Worm (Caenorhabditis elegans): ENCODE results near the gene sdz-33.

The sdz-33 gene

DNA sequence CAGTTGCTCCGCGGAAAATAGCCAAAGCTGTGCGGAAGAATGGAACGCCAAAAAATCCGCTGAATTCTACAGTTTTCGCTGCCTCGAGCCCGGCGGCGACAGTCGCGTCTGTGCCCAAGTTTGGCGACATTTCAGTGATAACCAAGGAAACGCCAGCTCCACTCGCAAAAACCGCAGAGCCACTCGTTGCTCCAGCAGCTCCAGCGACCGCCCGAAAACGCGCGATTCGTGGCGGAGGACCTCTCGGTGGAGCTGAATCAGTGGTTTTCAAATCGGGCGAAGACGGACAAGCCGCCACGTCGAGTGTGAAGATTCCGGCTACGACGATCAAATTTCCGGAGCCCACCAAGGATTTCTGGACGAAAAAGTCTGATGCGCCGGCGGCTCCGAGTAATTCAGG is 9.0 kb downstream of the sdz-33 start:
- no peak for TF ChIP-seq ceh-31 (tag; optimal IDR thresholded peaks at IDR 0.05)
- no peak for TF ChIP-seq Y22D7AL.16 (tag; optimal IDR thresholded peaks at IDR 0.05)
- TF ChIP-seq pros-1 (tag; optimal IDR thresholded peaks at IDR 0.05): no peak
- TF ChIP-seq unc-55 (GFP tag; optimal IDR thresholded peaks at IDR 0.05): no peak
- TF ChIP-seq syd-9 (tag; optimal IDR thresholded peaks at IDR 0.05): no peak
- TF ChIP-seq elt-4 (tag; optimal IDR thresholded peaks at IDR 0.05): no peak
- no peak for TF ChIP-seq ceh-14 (tag; optimal IDR thresholded peaks at IDR 0.05)
- no peak for TF ChIP-seq dmd-4 (tag; optimal IDR thresholded peaks at IDR 0.05; ENCODE audit: borderline replicate concordance)
- TF ChIP-seq ceh-48 (tag; optimal IDR thresholded peaks at IDR 0.05): no peak
- no peak for TF ChIP-seq lim-6 (tag; optimal IDR thresholded peaks at IDR 0.05)
- TF ChIP-seq ceh-45 (GFP tag; IDR thresholded peaks at IDR 0.05): no peak
- no peak for TF ChIP-seq nfya-1 (tag; optimal IDR thresholded peaks at IDR 0.05)
- TF ChIP-seq nhr-232 (tag; optimal IDR thresholded peaks at IDR 0.05): no peak

DNA sequence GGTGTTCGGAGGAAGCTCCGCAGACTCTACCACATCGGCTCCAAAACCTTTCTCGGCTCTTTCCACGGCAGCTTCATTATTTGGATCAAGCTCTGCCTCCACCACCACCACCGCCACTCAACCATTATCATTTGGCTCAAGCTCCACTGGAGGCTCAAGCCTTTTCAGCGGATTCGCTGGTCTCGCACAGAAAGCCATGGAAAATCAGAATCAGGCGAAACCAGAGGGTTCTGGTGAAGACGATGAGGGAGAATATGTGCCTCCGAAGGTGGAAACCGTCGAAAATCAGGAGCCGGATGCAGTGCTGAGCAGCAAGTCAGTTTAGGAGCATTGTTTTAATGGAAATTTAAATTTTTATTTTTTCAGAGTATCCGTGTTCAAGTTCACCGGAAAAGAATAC is 9.8 kb downstream of the sdz-33 start:
- TF ChIP-seq hlh-6 (tag; optimal IDR thresholded peaks at IDR 0.05) (peak; percentile 14), fkh-6 (tag; optimal IDR thresholded peaks at IDR 0.05) (no peak), T23F11.4 (GFP tag; optimal IDR thresholded peaks at IDR 0.05) (no peak)

DNA sequence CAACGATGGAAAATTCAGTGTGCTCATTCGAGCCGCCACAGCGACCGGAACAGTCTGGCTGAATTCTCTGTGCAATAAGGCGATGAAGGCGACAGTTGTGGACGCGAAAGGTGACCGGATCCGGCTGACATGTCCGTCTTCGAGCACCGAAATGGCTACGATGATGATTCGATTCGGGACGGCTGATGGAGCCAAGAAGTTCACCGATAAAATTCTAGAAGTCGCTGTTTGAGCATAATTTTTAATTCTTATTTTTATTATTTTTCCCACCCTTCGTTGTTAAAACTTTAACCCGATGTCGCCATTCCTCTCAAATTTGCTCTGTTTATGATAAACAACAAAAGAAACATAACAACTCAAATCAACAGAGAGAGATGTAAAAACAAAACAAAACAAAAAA is 10.2 kb downstream of the sdz-33 start:
- TF ChIP-seq hlh-6 (tag; optimal IDR thresholded peaks at IDR 0.05): no peak
- TF ChIP-seq ztf-16 (tag; optimal IDR thresholded peaks at IDR 0.05): no peak
- no peak for TF ChIP-seq syd-9 (tag; optimal IDR thresholded peaks at IDR 0.05)
- no peak for TF ChIP-seq ets-4 (tag; optimal IDR thresholded peaks at IDR 0.05)
- TF ChIP-seq Y22D7AL.16 (tag; optimal IDR thresholded peaks at IDR 0.05): no peak
- no peak for TF ChIP-seq lim-6 (tag; optimal IDR thresholded peaks at IDR 0.05)
- TF ChIP-seq nfya-1 (tag; optimal IDR thresholded peaks at IDR 0.05): no peak
- no peak for TF ChIP-seq elt-2 (tag; optimal IDR thresholded peaks at IDR 0.05)
- TF ChIP-seq unc-55 (GFP tag; optimal IDR thresholded peaks at IDR 0.05): no peak
- no peak for TF ChIP-seq C38D4.7 (GFP tag; optimal IDR thresholded peaks at IDR 0.05)
- no peak for TF ChIP-seq dve-1 (tag; optimal IDR thresholded peaks at IDR 0.05)
- no peak for TF ChIP-seq unc-42 (tag; optimal IDR thresholded peaks at IDR 0.05)
- TF ChIP-seq ceh-19 (GFP tag; optimal IDR thresholded peaks at IDR 0.05): no peak
- TF ChIP-seq C08G9.2 (tag; optimal IDR thresholded peaks at IDR 0.05): no peak
- no peak for TF ChIP-seq hlh-8 (tag; optimal IDR thresholded peaks at IDR 0.05)
- no peak for TF ChIP-seq elt-4 (tag; optimal IDR thresholded peaks at IDR 0.05)
- TF ChIP-seq tbx-7 (tag; optimal IDR thresholded peaks at IDR 0.05): no peak
- no peak for TF ChIP-seq che-1 (tag; optimal IDR thresholded peaks at IDR 0.05)
- no peak for TF ChIP-seq ceh-2 (tag; optimal IDR thresholded peaks at IDR 0.05)
- no peak for TF ChIP-seq K09A11.1 (tag; optimal IDR thresholded peaks at IDR 0.05; ENCODE audit: insufficient read depth)

DNA sequence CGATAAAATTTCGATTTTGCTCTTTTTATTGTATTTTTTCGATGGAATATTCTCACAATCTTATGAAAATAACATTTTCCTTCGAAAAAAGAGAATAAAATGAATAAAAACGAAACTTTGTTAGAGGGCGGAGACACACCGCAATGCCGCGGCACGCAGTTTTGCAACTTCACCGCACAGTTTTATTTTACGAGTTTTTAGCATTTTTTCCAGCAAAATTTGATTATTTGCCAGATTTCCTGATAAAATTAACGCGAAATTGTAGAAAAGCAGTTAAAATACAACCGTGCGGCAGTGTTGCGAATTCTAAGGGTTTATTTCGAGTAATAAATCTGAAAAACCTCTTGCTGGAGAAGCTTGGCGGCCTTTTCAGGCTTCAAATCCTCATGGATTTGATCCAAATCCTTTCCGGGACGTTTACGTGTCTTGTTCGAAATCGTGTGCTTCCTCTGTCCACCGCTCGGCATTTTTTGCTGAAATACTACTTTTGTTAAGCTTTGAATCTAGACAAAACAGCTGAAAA is 11.0 kb downstream of the sdz-33 start, which contains the start of gene znf-593:
znf-593 (minus strand) TSS at position 473 of the 523 bp plus-strand sequence.
- TF ChIP-seq K02D7.2 (tag; optimal IDR thresholded peaks at IDR 0.05) (peak; percentile 28), ceh-31 (tag; optimal IDR thresholded peaks at IDR 0.05) (no peak), ceh-6 (GFP tag; optimal IDR thresholded peaks at IDR 0.05) (no peak), nhr-232 (tag; optimal IDR thresholded peaks at IDR 0.05) (no peak)

DNA sequence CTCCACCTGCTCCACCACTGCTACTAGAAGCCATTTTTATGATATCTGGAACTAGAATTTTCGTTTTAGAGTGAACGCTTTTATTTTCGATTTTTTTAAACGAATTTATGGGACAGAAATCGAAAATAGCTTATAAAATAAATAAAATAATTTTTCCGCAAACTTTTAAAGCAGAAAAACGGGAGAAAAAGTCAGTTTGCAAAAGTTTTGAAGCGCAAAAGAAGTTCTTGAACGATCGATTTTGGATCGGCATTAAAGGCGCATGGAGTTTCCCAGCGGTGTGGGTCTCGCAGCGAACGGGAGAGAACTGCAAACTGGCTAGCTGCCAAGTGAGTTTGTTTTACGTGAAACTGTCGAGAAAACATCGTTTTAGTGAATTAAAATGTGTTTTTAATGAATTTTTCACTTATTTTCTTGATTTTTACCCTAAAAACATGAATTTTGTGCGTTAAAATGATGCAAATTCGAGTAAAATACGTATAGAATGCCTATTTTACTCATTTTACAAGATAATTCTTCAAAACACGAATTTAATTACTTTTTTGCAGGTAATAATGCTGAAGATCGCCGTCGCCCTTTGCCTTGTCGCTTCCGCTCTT is 13.0 kb downstream of the sdz-33 start, which contains the start of the genes ccf-1 and trap-4:
ccf-1 (minus strand) TSS at position 51 of the 599 bp plus-strand sequence.
trap-4 (plus strand) TSS at position 549 of the 599 bp plus-strand sequence.
- TF ChIP-seq pat-9 (tag; optimal IDR thresholded peaks at IDR 0.05) (no peak), madf-2 (tag; optimal IDR thresholded peaks at IDR 0.05) (no peak), elt-2 (tag; optimal IDR thresholded peaks at IDR 0.05) (peak; percentile 12), unc-55 (GFP tag; optimal IDR thresholded peaks at IDR 0.05) (peak; percentile 12), rnt-1 (tag; optimal IDR thresholded peaks at IDR 0.05) (no peak), eyg-1 (tag; optimal IDR thresholded peaks at IDR 0.05) (no peak), unc-3 (GFP tag; conservative IDR thresholded peaks at IDR 0.05) (no peak), unc-3 (tag; optimal IDR thresholded peaks at IDR 0.05) (no peak), lim-6 (tag; optimal IDR thresholded peaks at IDR 0.05) (no peak), ceh-30 (tag; optimal IDR thresholded peaks at IDR 0.05) (peak; percentile 24), nhr-11 (tag; optimal IDR thresholded peaks at IDR 0.05) (no peak), unc-42 (tag; optimal IDR thresholded peaks at IDR 0.05) (no peak), sox-2 (GFP tag; IDR thresholded peaks at IDR 0.05) (no peak), ceh-48 (tag; optimal IDR thresholded peaks at IDR 0.05) (no peak), hlh-6 (tag; optimal IDR thresholded peaks at IDR 0.05) (no peak), C08G9.2 (tag; optimal IDR thresholded peaks at IDR 0.05) (no peak), unc-86 (tag; optimal IDR thresholded peaks at IDR 0.05) (no peak), F13H6.1 (tag; optimal IDR thresholded peaks at IDR 0.05) (no peak), ceh-9 (tag; optimal IDR thresholded peaks at IDR 0.05) (no peak), ceh-14 (tag; optimal IDR thresholded peaks at IDR 0.05) (no peak), nfya-1 (tag; optimal IDR thresholded peaks at IDR 0.05) (peak; percentile 36)
